Worm (Caenorhabditis elegans): ENCODE measurements around the gene arrd-23.

- no peak for TF ChIP-seq nhr-12 (tag; optimal IDR thresholded peaks at IDR 0.05)
- no peak for TF ChIP-seq elt-1 (tag; optimal IDR thresholded peaks at IDR 0.05)
- no peak for TF ChIP-seq nhr-25 (tag; optimal IDR thresholded peaks at IDR 0.05)
- TF ChIP-seq snpc-4 (tag; optimal IDR thresholded peaks at IDR 0.05), result no peak
- no peak for TF ChIP-seq aly-2 (tag; optimal IDR thresholded peaks at IDR 0.05)
- no peak for TF ChIP-seq egl-27 (tag; optimal IDR thresholded peaks at IDR 0.05)
- no peak for TF ChIP-seq Y55F3AM.14 (GFP tag; optimal IDR thresholded peaks at IDR 0.05)
- no peak for TF ChIP-seq sem-4 (tag; optimal IDR thresholded peaks at IDR 0.05)
- no peak for TF ChIP-seq ceh-16 (tag; optimal IDR thresholded peaks at IDR 0.05)
- no peak for TF ChIP-seq fos-1 (tag; optimal IDR thresholded peaks at IDR 0.05)
- no peak for TF ChIP-seq zag-1 (tag; optimal IDR thresholded peaks at IDR 0.05)
- TF ChIP-seq unc-55 (GFP tag; optimal IDR thresholded peaks at IDR 0.05), result no peak
- no peak for TF ChIP-seq nhr-11 (tag; optimal IDR thresholded peaks at IDR 0.05)
Measured at ce11 chrX:4869627-4870026, 16.1 kb upstream of the arrd-23 start.
